Fruit fly (Drosophila melanogaster) whole organism, embryonic: Measurements from ENCODE around the gene CG42820.
A peak's percentile ranks its signal among the peaks of the same experiment; 100 is the strongest.

ENCODE experiments used
- CG11093 ChIP-seq: fragments of 200-800 bp; sonication (Bioruptor generic); IDR thresholded peaks from 3 replicates; pipeline ENCODE4 v1.3.6; 2022; ENCODE audit warnings: missing biosample characterization, missing genetic modification characterization
- CG13287 ChIP-seq: fragments of 200-800 bp; sonication (Bioruptor generic); IDR thresholded peaks from 2 replicates; pipeline ENCODE4 v1.3.6; 2022; ENCODE audit warnings: missing biosample characterization, missing genetic modification characterization; ENCODE audit not compliant: partially characterized antibody
- CG14014 ChIP-seq: fragments of 200-800 bp; sonication (Bioruptor generic); IDR thresholded peaks from 2 replicates; pipeline ENCODE4 v1.3.6; 2022; ENCODE audit warnings: missing biosample characterization, missing genetic modification characterization
- CG14050 ChIP-seq: fragments of 200-800 bp; sonication (Bioruptor generic); IDR thresholded peaks from 3 replicates; pipeline ENCODE4 v1.3.6; 2022; ENCODE audit warnings: missing biosample characterization, missing genetic modification characterization
- CG14710 ChIP-seq: fragments of 200-800 bp; sonication (Bioruptor generic); optimal IDR thresholded peaks from 3 replicates; lab custom pipeline; 2019; ENCODE audit warnings: missing biosample characterization, mild to moderate bottlenecking, missing genetic modification characterization, moderate library complexity
- CG15601 ChIP-seq: fragments of 200-800 bp; sonication (Bioruptor generic); optimal IDR thresholded peaks from 3 replicates; lab custom pipeline; 2019; ENCODE audit warnings: missing biosample characterization, mild to moderate bottlenecking, missing genetic modification characterization, moderate library complexity
- CG1647 ChIP-seq: fragments of 200-800 bp; sonication (Bioruptor generic); optimal IDR thresholded peaks from 3 replicates; lab custom pipeline; 2016; ENCODE audit warnings: missing biosample characterization, missing genetic modification characterization
- CG16779 ChIP-seq: fragments of 200-800 bp; sonication (Bioruptor generic); IDR thresholded peaks from 2 replicates; pipeline ENCODE4 v1.3.6; 2022; ENCODE audit warnings: missing biosample characterization, missing genetic modification characterization
- CG17186 ChIP-seq: fragments of 200-800 bp; sonication (Bioruptor generic); optimal IDR thresholded peaks from 3 replicates; lab custom pipeline; 2017; ENCODE audit warnings: missing biosample characterization, missing genetic modification reagents, missing genetic modification characterization
- CG17328 ChIP-seq: fragments of 200-800 bp; sonication (Bioruptor generic); IDR thresholded peaks from 2 replicates; pipeline ENCODE4 v1.3.6; 2022; ENCODE audit warnings: missing biosample characterization, missing genetic modification characterization
- CG17359 ChIP-seq: fragments of 200-800 bp; sonication (Bioruptor generic); optimal IDR thresholded peaks from 3 replicates; lab custom pipeline; 2018; ENCODE audit warnings: missing biosample characterization, mild to moderate bottlenecking, missing genetic modification characterization, moderate library complexity
- CG17385 ChIP-seq: fragments of 200-800 bp; sonication (Bioruptor generic); optimal IDR thresholded peaks from 3 replicates; lab custom pipeline; 2018; ENCODE audit warnings: missing biosample characterization, mild to moderate bottlenecking, missing genetic modification characterization
- CG18262 ChIP-seq: fragments of 200-800 bp; optimal IDR thresholded peaks from 3 replicates; lab custom pipeline; 2019; ENCODE audit warnings: missing biosample characterization, mild to moderate bottlenecking, missing genetic modification characterization, moderate library complexity
- CG31441 ChIP-seq: fragments of 200-800 bp; sonication (Bioruptor generic); IDR thresholded peaks from 2 replicates; pipeline ENCODE4 v1.3.6; 2022; ENCODE audit warnings: missing biosample characterization, missing genetic modification characterization
- CG4282 ChIP-seq: fragments of 200-800 bp; sonication (Bioruptor generic); optimal IDR thresholded peaks from 2 replicates; lab custom pipeline; 2016; ENCODE audit warnings: missing biosample characterization, missing genetic modification characterization
- CG4730 ChIP-seq: fragments of 200-800 bp; sonication (Bioruptor generic); IDR thresholded peaks from 2 replicates; pipeline ENCODE4 v1.3.6; 2022; ENCODE audit warnings: missing biosample characterization, missing genetic modification characterization
- CG4820 ChIP-seq: fragments of 200-800 bp; sonication (Bioruptor generic); optimal IDR thresholded peaks from 3 replicates; lab custom pipeline; 2016; ENCODE audit warnings: missing biosample characterization, missing genetic modification characterization
- CG6683 ChIP-seq: fragments of 200-800 bp; sonication (Bioruptor generic); optimal IDR thresholded peaks from 2 replicates; lab custom pipeline; 2017; ENCODE audit warnings: missing biosample characterization, mild to moderate bottlenecking, missing genetic modification characterization, missing genetic modification reagents
- CG7987 ChIP-seq: fragments of 200-800 bp; sonication (Bioruptor generic); optimal IDR thresholded peaks from 2 replicates; lab custom pipeline; 2018; ENCODE audit warnings: missing biosample characterization, mild to moderate bottlenecking, missing genetic modification characterization, moderate library complexity
- CG8924 ChIP-seq: fragments of 200-800 bp; optimal IDR thresholded peaks from 3 replicates; lab custom pipeline; 2019; ENCODE audit warnings: missing biosample characterization, mild to moderate bottlenecking, missing genetic modification characterization, moderate library complexity
- CG9817 ChIP-seq: fragments of 200-800 bp; sonication (Bioruptor generic); optimal IDR thresholded peaks from 2 replicates; lab custom pipeline; 2018; ENCODE audit warnings: missing biosample characterization, mild to moderate bottlenecking, missing genetic modification characterization, moderate library complexity
- Dad ChIP-seq: fragments of 200-800 bp; sonication (Bioruptor generic); optimal IDR thresholded peaks from 3 replicates; lab custom pipeline; 2016; ENCODE audit warnings: missing biosample characterization, missing genetic modification characterization
- Fer3 ChIP-seq: fragments of 200-800 bp; sonication (Bioruptor generic); optimal IDR thresholded peaks from 2 replicates; lab custom pipeline; 2018; ENCODE audit warnings: missing biosample characterization, mild to moderate bottlenecking, missing genetic modification characterization, moderate library complexity
- Hr51 ChIP-seq, 2 experiments: fragments of 200-800 bp; sonication (Bioruptor generic); optimal IDR thresholded peaks; 2 replicates in 1 of 2; 3 replicates in 1 of 2; lab custom pipeline; 2016 to 2018; ENCODE audit warnings: missing biosample characterization in 2 of 2, missing genetic modification characterization in 2 of 2, mild to moderate bottlenecking in 1 of 2, moderate library complexity in 1 of 2
- Lim3 ChIP-seq: fragments of 200-800 bp; sonication (Bioruptor generic); IDR thresholded peaks from 2 replicates; pipeline ENCODE4 v1.3.6; 2022; ENCODE audit warnings: missing biosample characterization, missing genetic modification characterization
- NC2β ChIP-seq: fragments of 200-800 bp; sonication (Bioruptor generic); optimal IDR thresholded peaks from 2 replicates; lab custom pipeline; 2016; ENCODE audit warnings: missing biosample characterization, missing genetic modification characterization
- NfI ChIP-seq: fragments of 200-800 bp; sonication (Bioruptor generic); optimal IDR thresholded peaks from 3 replicates; lab custom pipeline; 2018; ENCODE audit warnings: missing biosample characterization, mild to moderate bottlenecking, missing genetic modification characterization, moderate library complexity
- Opbp ChIP-seq: fragments of 200-800 bp; sonication (Bioruptor generic); IDR thresholded peaks from 3 replicates; pipeline ENCODE4 v1.3.6; 2022; ENCODE audit warnings: missing biosample characterization, missing genetic modification characterization; ENCODE audit not compliant: partially characterized antibody
- Vsx1 ChIP-seq: fragments of 200-800 bp; sonication (Bioruptor generic); optimal IDR thresholded peaks from 2 replicates; lab custom pipeline; 2017; ENCODE audit warnings: missing biosample characterization, mild to moderate bottlenecking, missing genetic modification characterization, missing genetic modification reagents
- amos ChIP-seq: fragments of 200-800 bp; sonication (Bioruptor generic); IDR thresholded peaks from 2 replicates; pipeline ENCODE4 v1.3.6; 2022; ENCODE audit warnings: missing biosample characterization, missing genetic modification characterization; ENCODE audit not compliant: partially characterized antibody
- aop ChIP-seq: fragments of 200-800 bp; sonication (Bioruptor generic); IDR thresholded peaks from 2 replicates; pipeline ENCODE4 v1.3.6; 2022; ENCODE audit warnings: missing biosample characterization, missing genetic modification characterization
- ara ChIP-seq: fragments of 200-800 bp; sonication (Bioruptor generic); IDR thresholded peaks from 2 replicates; pipeline ENCODE4 v1.3.6; 2022; ENCODE audit warnings: missing biosample characterization, missing genetic modification characterization
- bigmax ChIP-seq: fragments of 200-800 bp; sonication (Bioruptor generic); optimal IDR thresholded peaks from 2 replicates; lab custom pipeline; 2018; ENCODE audit warnings: missing biosample characterization, mild to moderate bottlenecking, missing genetic modification characterization
- chif ChIP-seq, 2 experiments: fragments of 200-800 bp; sonication (Bioruptor generic); optimal IDR thresholded peaks; 3 replicates each; lab custom pipeline; 2016; ENCODE audit warnings: missing biosample characterization in 2 of 2, missing genetic modification characterization in 2 of 2
- dpn ChIP-seq, 2 experiments: fragments of 200-800 bp; sonication (Bioruptor generic); optimal IDR thresholded peaks; 3 replicates each; lab custom pipeline; 2016; ENCODE audit warnings: missing biosample characterization in 2 of 2, missing genetic modification characterization in 2 of 2
- hb ChIP-seq: fragments of 200-800 bp; sonication (Bioruptor generic); IDR thresholded peaks from 3 replicates; pipeline ENCODE4 v1.3.6; 2022; ENCODE audit warnings: missing biosample characterization, missing genetic modification characterization; ENCODE audit not compliant: partially characterized antibody
- her ChIP-seq: fragments of 200-800 bp; sonication (Bioruptor generic); optimal IDR thresholded peaks from 2 replicates; lab custom pipeline; 2016; ENCODE audit warnings: missing biosample characterization, missing genetic modification characterization
- ken ChIP-seq: fragments of 200-800 bp; sonication (Bioruptor generic); IDR thresholded peaks from 3 replicates; pipeline ENCODE4 v1.3.6; 2022; ENCODE audit warnings: missing biosample characterization, missing genetic modification characterization
- lbe ChIP-seq: fragments of 200-800 bp; sonication (Bioruptor generic); optimal IDR thresholded peaks from 2 replicates; lab custom pipeline; 2016; ENCODE audit warnings: missing biosample characterization, mild to moderate bottlenecking, missing genetic modification characterization
- mld ChIP-seq: fragments of 200-800 bp; sonication (Bioruptor generic); IDR thresholded peaks from 3 replicates; pipeline ENCODE4 v1.3.6; 2022; ENCODE audit warnings: missing biosample characterization, missing genetic modification characterization; ENCODE audit not compliant: partially characterized antibody
- p53 ChIP-seq: fragments of 200-800 bp; sonication (Bioruptor generic); optimal IDR thresholded peaks from 2 replicates; lab custom pipeline; 2016; ENCODE audit warnings: missing biosample characterization, missing genetic modification characterization
- pan ChIP-seq, 4 experiments: fragments of >200 bp in 3 of 4; fragments of 200-800 bp in 1 of 4; sonication (Bioruptor generic) in 1 of 4; optimal IDR thresholded peaks in 3 of 4; IDR thresholded peaks in 1 of 4; 2 replicates each; pipeline versions ENCODE4 v1.3.6 to Lab custom; 2017 to 2022; ENCODE audit warnings: missing biosample characterization in 2 of 4, missing genetic modification characterization in 2 of 4, mixed read lengths in 1 of 4
- pb ChIP-seq: fragments of 200-800 bp; sonication (Bioruptor generic); optimal IDR thresholded peaks from 3 replicates; lab custom pipeline; 2016; ENCODE audit warnings: missing biosample characterization, missing genetic modification characterization
- peb ChIP-seq: fragments of 200-800 bp; sonication (Bioruptor generic); IDR thresholded peaks from 2 replicates; pipeline ENCODE4 v1.3.6; 2022; ENCODE audit warnings: missing biosample characterization, missing genetic modification characterization
- salm ChIP-seq: fragments of 200-800 bp; sonication (Bioruptor generic); optimal IDR thresholded peaks from 2 replicates; lab custom pipeline; 2018; ENCODE audit warnings: missing biosample characterization, mild to moderate bottlenecking, missing genetic modification characterization
- schlank ChIP-seq: fragments of 200-800 bp; sonication (Bioruptor generic); optimal IDR thresholded peaks from 2 replicates; lab custom pipeline; 2018; ENCODE audit warnings: missing biosample characterization, mild to moderate bottlenecking, missing genetic modification characterization

Gene CG42820

dm6 chr2L:8403286-8404270, 11.4 kb upstream of the CG42820 start, which contains the start of gene emb (continued):
- TF ChIP-seq CG8924 (tag; lab: Kevin White, UChicago) (peak; percentile 44), Hr51 (GFP tag; optimal IDR thresholded peaks at IDR 0.05; lab: Kevin White, UChicago) (peak in 1 of 2 experiments; percentile 15), NfI (peak; percentile 37), ara (GFP tag; lab: Robert Waterston, UW) (peak; percentile 42; the same call in 1 of the 2 replicates), CG16779 (GFP tag; lab: Robert Waterston, UW) (no peak), Fer3 (peak; percentile 30), ken (no peak), CG13287 (GFP tag; lab: Robert Waterston, UW) (peak; percentile 93), CG14050 (GFP tag; lab: Robert Waterston, UW) (no peak), CG1647 (GFP tag; lab: Kevin White, UChicago) (peak; percentile 49), CG11093 (GFP tag; lab: Robert Waterston, UW) (no peak), CG17385 (GFP tag; lab: Kevin White, UChicago) (peak; percentile 85), chif (GFP tag; optimal IDR thresholded peaks at IDR 0.05; lab: Kevin White, UChicago) (peak; percentile 47 to 52), CG14014 (GFP tag; lab: Robert Waterston, UW) (0 out of 2 replicates have a peak, but pooled peaks have one; percentile 19), pb (GFP tag; lab: Kevin White, UChicago) (peak; percentile 36), CG4282 (GFP tag; lab: Kevin White, UChicago) (no peak), CG4820 (GFP tag; lab: Kevin White, UChicago) (peak; percentile 48), CG17359 (tag; lab: Kevin White, UChicago) (peak; percentile 19), CG6683 (GFP tag; lab: Kevin White, UChicago) (no peak), CG14710 (tag; lab: Kevin White, UChicago) (peak; percentile 97), bigmax (GFP tag; lab: Kevin White, UChicago) (no peak), pan (optimal IDR thresholded peaks at IDR 0.05; lab: Kevin White, UChicago) (no peak), pan (GFP tag; optimal IDR thresholded peaks at IDR 0.05 in 1 of 2, IDR thresholded peaks at IDR 0.05 in 1 of 2) (peak in 1 of 2 experiments; percentile 42), CG17328 (0 out of 2 replicates have a peak, but pooled peaks have one; percentile 24), CG31441 (no peak), CG4730 (GFP tag; lab: Robert Waterston, UW) (no peak), CG7987 (GFP tag; lab: Kevin White, UChicago) (peak; percentile 57), NC2β (GFP tag; lab: Kevin White, UChicago) (peak; percentile 47), CG18262 (peak; percentile 42), aop (GFP tag; lab: Robert Waterston, UW) (0 out of 2 replicates have a peak, but pooled peaks have one; percentile 30), p53 (GFP tag; lab: Kevin White, UChicago) (peak; percentile 4), hb (GFP tag; lab: Robert Waterston, UW) (peak; percentile 99), amos (GFP tag; lab: Robert Waterston, UW) (peak; percentile 94), Dad (GFP tag; lab: Kevin White, UChicago) (peak; percentile 52), schlank (tag; lab: Kevin White, UChicago) (no peak), CG9817 (tag; lab: Kevin White, UChicago) (peak; percentile 29), Opbp (GFP tag; lab: Robert Waterston, UW) (peak; percentile 96), dpn (GFP tag; optimal IDR thresholded peaks at IDR 0.05; lab: Kevin White, UChicago) (peak; percentile 36 to 50), mld (peak; percentile 99), Lim3 (GFP tag; lab: Robert Waterston, UW) (no peak), CG17186 (GFP tag; lab: Kevin White, UChicago) (peak; percentile 35), Vsx1 (no peak), salm (tag; lab: Kevin White, UChicago) (no peak), CG15601 (tag; lab: Kevin White, UChicago) (peak; percentile 47), lbe (GFP tag; lab: Kevin White, UChicago) (peak; percentile 7), peb (GFP tag; lab: Robert Waterston, UW) (no peak), her (GFP tag; lab: Kevin White, UChicago) (peak; percentile 38)
